Worm (Caenorhabditis elegans) whole organism, L4 larva: Measurements from ENCODE around the gene chin-1.

Experiments used
- F10B5.3 ChIP-seq: sonication (generic microtip); optimal IDR thresholded peaks from 2 replicates; lab custom pipeline; 2016; ENCODE audit warnings: mild to moderate bottlenecking, missing genetic modification characterization, missing compliant biosample characterization
- F26F4.8 ChIP-seq: fragments of 200-800 bp; sonication (Bioruptor generic); conservative IDR thresholded peaks from 2 replicates; pipeline ENCODE4 v1.3.6; 2022; ENCODE audit warnings: missing genetic modification characterization, missing compliant biosample characterization
- F44E2.7 ChIP-seq: fragments of 200-800 bp; sonication (Bioruptor generic); IDR thresholded peaks from 2 replicates; pipeline ENCODE4 v2.1.2; 2022; ENCODE audit warnings: missing genetic modification characterization, missing compliant biosample characterization
- aha-1 ChIP-seq: fragments of 150-350 bp; peaks from one replicate; lab custom pipeline; 2014; ENCODE audit warnings: missing biosample characterization, missing genetic modification characterization
- ctbp-1 ChIP-seq: fragments of 200-800 bp; sonication (Bioruptor generic); IDR thresholded peaks from 2 replicates; pipeline ENCODE4 v1.3.6; 2022; ENCODE audit warnings: missing genetic modification reagents, missing genetic modification characterization, missing compliant biosample characterization
- daf-16 ChIP-seq, 3 experiments: sonication (generic microtip); optimal IDR thresholded peaks; 2 replicates each; lab custom pipeline; 2016 to 2017; ENCODE audit warnings: missing genetic modification characterization in 3 of 3, missing genetic modification reagents in 3 of 3, mild to moderate bottlenecking in 2 of 3, missing compliant biosample characterization in 2 of 3, missing biosample characterization in 1 of 3, moderate library complexity in 1 of 3
- daf-8 ChIP-seq: fragments of 200-800 bp; sonication (Bioruptor generic); IDR thresholded peaks from 2 replicates; pipeline ENCODE4 v1.3.6; 2022; ENCODE audit warnings: missing genetic modification characterization, missing compliant biosample characterization
- dmd-6 ChIP-seq: fragments of 200-800 bp; sonication (Bioruptor generic); IDR thresholded peaks from 2 replicates; pipeline ENCODE4 v1.3.6; 2022; ENCODE audit warnings: missing genetic modification reagents, missing genetic modification characterization, missing compliant biosample characterization
- dmd-8 ChIP-seq: fragments of 200-800 bp; sonication (Bioruptor generic); IDR thresholded peaks from 2 replicates; pipeline ENCODE4 v1.3.6; 2022; ENCODE audit warnings: missing genetic modification characterization, missing compliant biosample characterization
- dmd-9 ChIP-seq: fragments of 200-800 bp; sonication (Bioruptor generic); IDR thresholded peaks from 2 replicates; pipeline ENCODE4 v1.3.6; 2022; ENCODE audit warnings: missing genetic modification reagents, missing genetic modification characterization, missing compliant biosample characterization
- duxl-1 ChIP-seq: sonication (generic microtip); optimal IDR thresholded peaks from 2 replicates; lab custom pipeline; 2016; ENCODE audit warnings: mild to moderate bottlenecking, missing genetic modification characterization, moderate library complexity, missing compliant biosample characterization; ENCODE audit not compliant: poor library complexity
- egl-43 ChIP-seq: fragments of 200-800 bp; sonication (Bioruptor generic); IDR thresholded peaks from 2 replicates; pipeline ENCODE4 v1.3.6; 2022; ENCODE audit warnings: missing genetic modification reagents, missing genetic modification characterization, missing compliant biosample characterization
- hlh-11 ChIP-seq: fragments of 200-800 bp; sonication (Bioruptor generic); optimal IDR thresholded peaks from 2 replicates; lab custom pipeline; 2018; ENCODE audit warnings: mild to moderate bottlenecking, missing genetic modification characterization, missing compliant biosample characterization
- hmg-1.1 ChIP-seq: fragments of 200-800 bp; sonication (Bioruptor generic); IDR thresholded peaks from 2 replicates; pipeline ENCODE4 v1.3.6; 2022; ENCODE audit warnings: missing genetic modification reagents, missing genetic modification characterization, missing compliant biosample characterization
- jun-1 ChIP-seq: fragments of 150-350 bp; optimal IDR thresholded peaks from 2 replicates; lab custom pipeline; 2014; ENCODE audit warnings: missing biosample characterization, missing genetic modification reagents, missing genetic modification characterization
- lin-15B ChIP-seq: fragments of 150-350 bp; sonication (generic microtip); optimal IDR thresholded peaks from 3 replicates; lab custom pipeline; 2014; ENCODE audit warnings: missing biosample characterization, missing genetic modification characterization
- lin-38 ChIP-seq: fragments of 200-800 bp; sonication (Bioruptor generic); IDR thresholded peaks from 2 replicates; pipeline ENCODE4 v1.3.6; 2022; ENCODE audit warnings: missing genetic modification reagents, missing genetic modification characterization, missing compliant biosample characterization
- lin-39 ChIP-seq: fragments of 150-350 bp; optimal IDR thresholded peaks from 2 replicates; lab custom pipeline; 2014; ENCODE audit warnings: missing biosample characterization, missing genetic modification reagents, missing genetic modification characterization
- madf-5 ChIP-seq, 2 experiments: fragments of 200-800 bp; sonication (Bioruptor generic); IDR thresholded peaks; 2 replicates each; pipeline ENCODE4 v1.3.6; 2022; ENCODE audit warnings: missing compliant biosample characterization in 2 of 2, missing genetic modification characterization in 2 of 2
- mxl-2 ChIP-seq: fragments of 200-800 bp; sonication (Bioruptor generic); conservative IDR thresholded peaks from 2 replicates; pipeline ENCODE4 v1.3.6; 2022; ENCODE audit warnings: missing genetic modification reagents, missing genetic modification characterization, missing compliant biosample characterization
- nhr-10 ChIP-seq: fragments of 150-350 bp; optimal IDR thresholded peaks from 2 replicates; lab custom pipeline; 2014; ENCODE audit warnings: missing biosample characterization, missing genetic modification characterization
- nhr-111 ChIP-seq: fragments of 200-800 bp; sonication (Bioruptor generic); optimal IDR thresholded peaks from 2 replicates; lab custom pipeline; 2018; ENCODE audit warnings: mild to moderate bottlenecking, missing genetic modification characterization, missing compliant biosample characterization
- nhr-28 ChIP-seq: fragments of 150-350 bp; optimal IDR thresholded peaks from 2 replicates; lab custom pipeline; 2014; ENCODE audit warnings: missing biosample characterization, missing genetic modification characterization
- nhr-48 ChIP-seq: sonication (generic microtip); optimal IDR thresholded peaks from 2 replicates; lab custom pipeline; 2016; ENCODE audit warnings: mild to moderate bottlenecking, missing genetic modification characterization, missing compliant biosample characterization
- nhr-76 ChIP-seq: fragments of 150-350 bp; optimal IDR thresholded peaks from 2 replicates; lab custom pipeline; 2014; ENCODE audit warnings: missing biosample characterization, missing genetic modification characterization
- pha-4 ChIP-seq, 2 experiments: fragments of 150-350 bp in 1 of 2; fragments of 200-800 bp in 1 of 2; sonication (Bioruptor generic) in 1 of 2; IDR thresholded peaks in 1 of 2; optimal IDR thresholded peaks in 1 of 2; 2 replicates each; pipeline versions ENCODE4 v1.3.6 to Lab custom; 2014 to 2022; ENCODE audit warnings: missing genetic modification characterization in 2 of 2, missing genetic modification reagents in 2 of 2, missing biosample characterization in 1 of 2, missing compliant biosample characterization in 1 of 2
- pqm-1 ChIP-seq: sonication (generic microtip); optimal IDR thresholded peaks from 2 replicates; lab custom pipeline; 2017; ENCODE audit warnings: missing biosample characterization, missing genetic modification characterization
- rbr-2 ChIP-seq: sonication (generic microtip); optimal IDR thresholded peaks from 2 replicates; lab custom pipeline; 2016; ENCODE audit warnings: missing genotype, missing genetic modification characterization, missing compliant biosample characterization
- set-16 ChIP-seq: fragments of 200-800 bp; sonication (Bioruptor generic); IDR thresholded peaks from 2 replicates; pipeline ENCODE4 v1.3.6; 2022; ENCODE audit warnings: missing genetic modification reagents, missing genetic modification characterization, missing compliant biosample characterization
- unc-62 ChIP-seq, 3 experiments: fragments of 150-350 bp in 1 of 3; sonication (generic microtip); optimal IDR thresholded peaks in 2 of 3; peaks in 1 of 3; 1 replicate in 1 of 3; 2 replicates in 2 of 3; lab custom pipeline; 2014 to 2017; ENCODE audit warnings: missing biosample characterization in 3 of 3, missing genetic modification characterization in 3 of 3, missing genetic modification reagents in 3 of 3, missing genotype in 1 of 3
- vab-7 ChIP-seq: fragments of 200-800 bp; sonication (Bioruptor generic); IDR thresholded peaks from 2 replicates; pipeline ENCODE4 v1.3.6; 2022; ENCODE audit warnings: missing genetic modification reagents, missing genetic modification characterization, missing compliant biosample characterization
- zip-11 ChIP-seq: fragments of 200-800 bp; sonication (Bioruptor generic); IDR thresholded peaks from 2 replicates; pipeline ENCODE4 v1.3.6; 2022; ENCODE audit warnings: missing genetic modification characterization, missing compliant biosample characterization
- zip-2 ChIP-seq: fragments of 150-350 bp; optimal IDR thresholded peaks from 2 replicates; lab custom pipeline; 2014; ENCODE audit warnings: missing biosample characterization, missing genetic modification characterization

The chin-1 gene

ce11 chrIII:1043790-1044189 lies 6.8 kb upstream of the chin-1 start:
- TF ChIP-seq set-16 (peak; percentile 85), duxl-1 (tag; lab: Kevin White, UChicago) (no peak), nhr-76 (no peak)
- TF ChIP-seq, all 104 proteins: peak for 1

- TF ChIP-seq set-16 (peak; percentile 70), jun-1 (tag; lab: Kevin White, UChicago) (no peak)
Observed at ce11 chrIII:1040059-1040458, 3.0 kb upstream of the chin-1 start.

DNA sequence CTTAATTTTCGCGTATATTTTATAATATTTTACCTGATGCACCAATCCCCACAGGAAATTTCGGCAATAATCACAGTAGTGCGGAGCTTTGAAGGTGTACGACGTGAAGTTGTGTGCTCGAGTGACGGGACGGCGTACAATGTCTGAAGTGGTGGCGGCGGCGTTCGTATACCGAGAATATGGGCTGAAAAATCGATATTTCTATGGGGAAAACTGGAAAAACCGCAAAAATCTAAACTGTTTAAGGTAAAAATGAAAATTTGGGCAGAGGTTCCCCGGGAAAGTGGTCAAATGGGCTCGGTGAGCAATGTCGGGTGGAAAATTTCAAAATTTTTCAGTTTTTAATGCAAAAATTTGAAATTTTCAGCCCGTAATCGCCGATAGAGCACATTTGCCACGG lies 2.2 kb downstream of the chin-1 start:
- no peak for TF ChIP-seq nhr-111 (GFP tag; lab: Kevin White, UChicago)
- no peak for TF ChIP-seq unc-62 (GFP tag; optimal IDR thresholded peaks at IDR 0.05 in 1 of 2; lab: Kevin White, UChicago)
- TF ChIP-seq unc-62 (tag; optimal IDR thresholded peaks at IDR 0.05; lab: Kevin White, UChicago), result no peak
- TF ChIP-seq rbr-2, result no peak
- no peak for TF ChIP-seq hlh-11 (tag; lab: Kevin White, UChicago)
- no peak for TF ChIP-seq dmd-8 (GFP tag; lab: Robert Waterston, UW)
- TF ChIP-seq hmg-1.1, result no peak

DNA sequence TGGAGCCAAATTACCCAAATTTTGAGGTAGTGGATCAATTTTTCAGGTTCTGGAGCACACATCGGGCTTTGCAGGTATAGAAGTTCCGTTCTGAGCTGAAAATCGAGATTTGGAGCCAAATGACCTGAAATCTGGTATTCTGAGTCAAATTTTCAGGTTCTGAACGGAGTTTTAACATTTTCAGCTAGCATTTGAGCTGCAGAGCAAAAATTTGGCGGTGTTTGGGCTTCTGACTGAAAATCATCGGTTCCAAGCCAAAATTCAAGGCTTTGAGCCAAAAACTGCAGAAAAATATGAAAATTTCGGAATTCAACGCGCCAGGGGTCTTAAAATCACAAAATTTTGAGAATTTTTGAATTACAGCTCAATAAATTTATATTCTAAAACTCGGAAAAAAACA lies 6.0 kb downstream of the chin-1 start, which contains the start of the genes clc-26 and E_BE45912.2:
Gene clc-26 (minus strand): TSS at position 101 of the 400 bp plus-strand sequence.
Gene E_BE45912.2 (minus strand): TSS at position 139 of the 400 bp plus-strand sequence.
- no peak for TF ChIP-seq lin-15B (tag; lab: Kevin White, UChicago)
- TF ChIP-seq unc-62 (GFP tag; optimal IDR thresholded peaks at IDR 0.05 in 1 of 2; lab: Kevin White, UChicago), result peak in 1 of 2 experiments; percentile 9
- no peak for TF ChIP-seq unc-62 (tag; optimal IDR thresholded peaks at IDR 0.05; lab: Kevin White, UChicago)

DNA sequence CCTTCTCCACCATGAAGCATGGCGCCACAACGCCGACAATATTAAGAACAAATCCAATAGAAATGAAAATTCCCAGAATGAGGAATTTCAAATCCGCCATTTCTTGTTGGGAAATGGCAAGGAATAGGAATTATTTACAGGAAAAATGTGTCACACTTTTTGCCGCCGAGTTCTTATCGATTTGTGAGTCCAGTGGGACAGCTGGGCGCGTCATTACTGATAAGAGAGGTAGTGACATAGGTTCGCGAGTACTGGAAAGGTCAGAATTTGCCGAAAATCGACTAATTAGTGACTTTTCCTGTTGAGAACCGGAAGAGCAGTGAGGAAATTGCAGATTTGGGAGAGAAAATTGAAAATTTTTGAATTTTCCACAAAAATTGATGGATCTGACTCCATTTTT lies 8.8 kb downstream of the chin-1 start:
- TF ChIP-seq nhr-111 (GFP tag; lab: Kevin White, UChicago) (no peak), zip-11 (GFP tag; lab: Robert Waterston, UW) (no peak), daf-8 (no peak), dmd-9 (GFP tag; lab: Robert Waterston, UW) (no peak), F26F4.8 (GFP tag; lab: Robert Waterston, UW) (no peak), nhr-48 (tag; lab: Kevin White, UChicago) (no peak), vab-7 (no peak), pqm-1 (tag; lab: Kevin White, UChicago) (peak; percentile 70), egl-43 (GFP tag; lab: Robert Waterston, UW) (no peak), F10B5.3 (tag; lab: Kevin White, UChicago) (no peak), ctbp-1 (no peak), dmd-8 (GFP tag; lab: Robert Waterston, UW) (no peak), nhr-28 (tag; lab: Kevin White, UChicago) (peak; percentile 35), hlh-11 (tag; lab: Kevin White, UChicago) (peak; percentile 70), lin-38 (GFP tag; lab: Robert Waterston, UW) (no peak), F44E2.7 (GFP tag; lab: Robert Waterston, UW) (no peak), mxl-2 (GFP tag; lab: Robert Waterston, UW) (no peak), nhr-10 (tag; lab: Kevin White, UChicago) (no peak), aha-1 (no peak), pha-4 (GFP tag; IDR thresholded peaks at IDR 0.05; lab: Robert Waterston, UW) (no peak), pha-4 (tag; optimal IDR thresholded peaks at IDR 0.05; lab: Kevin White, UChicago) (no peak), lin-39 (no peak), dmd-6 (GFP tag; lab: Robert Waterston, UW) (peak; percentile 67; the same call in 1 of the 2 replicates), zip-2 (tag; lab: Kevin White, UChicago) (no peak), madf-5 (GFP tag; IDR thresholded peaks at IDR 0.05; lab: Robert Waterston, UW) (no peak), daf-16 (GFP tag; optimal IDR thresholded peaks at IDR 0.05; lab: Kevin White, UChicago) (no peak), daf-16 (tag; optimal IDR thresholded peaks at IDR 0.05; lab: Kevin White, UChicago) (peak; percentile 32)
